Fruit fly (Drosophila melanogaster) whole organism, embryonic: ENCODE results near the gene CG5180.
A peak's percentile ranks its signal among the peaks of the same experiment; 100 is the strongest.

Experiments
- Atf6 ChIP-seq: fragments of 200-800 bp; sonication (Bioruptor generic); IDR thresholded peaks from 2 replicates; pipeline ENCODE4 v1.3.6; 2022; ENCODE audit warnings: missing biosample characterization, missing genetic modification characterization
- Blimp-1 ChIP-seq: fragments of 200-800 bp; sonication (Bioruptor generic); optimal IDR thresholded peaks from 3 replicates; lab custom pipeline; 2018; ENCODE audit warnings: missing biosample characterization, missing genetic modification characterization, mild to moderate bottlenecking, moderate library complexity, missing genetic modification reagents
- CG10209 ChIP-seq: fragments of 200-800 bp; sonication (Bioruptor generic); optimal IDR thresholded peaks from 3 replicates; lab custom pipeline; 2017; ENCODE audit warnings: missing biosample characterization, mild to moderate bottlenecking, missing genetic modification characterization, missing genetic modification reagents
- CG11085 ChIP-seq: fragments of 200-800 bp; sonication (Bioruptor generic); IDR thresholded peaks from 2 replicates; pipeline ENCODE4 v1.3.6; 2022; ENCODE audit warnings: missing biosample characterization, missing genetic modification characterization
- CG11723 ChIP-seq: fragments of 200-800 bp; sonication (Bioruptor generic); optimal IDR thresholded peaks from 2 replicates; lab custom pipeline; 2017; ENCODE audit warnings: missing biosample characterization, mild to moderate bottlenecking, missing genetic modification characterization
- CG12155 ChIP-seq: fragments of 200-800 bp; sonication (Bioruptor generic); optimal IDR thresholded peaks from 3 replicates; lab custom pipeline; 2016; ENCODE audit warnings: missing biosample characterization, missing genetic modification characterization
- CG12236 ChIP-seq: fragments of 200-800 bp; sonication (Bioruptor generic); optimal IDR thresholded peaks from 2 replicates; lab custom pipeline; 2016; ENCODE audit warnings: missing biosample characterization, missing genetic modification characterization
- CG14965 ChIP-seq: fragments of 200-800 bp; sonication (Bioruptor generic); optimal IDR thresholded peaks from 2 replicates; lab custom pipeline; 2016; ENCODE audit warnings: missing biosample characterization, missing genetic modification characterization, borderline replicate concordance
- CG15601 ChIP-seq: fragments of 200-800 bp; sonication (Bioruptor generic); optimal IDR thresholded peaks from 3 replicates; lab custom pipeline; 2019; ENCODE audit warnings: missing biosample characterization, mild to moderate bottlenecking, missing genetic modification characterization, moderate library complexity
- CG1647 ChIP-seq: fragments of 200-800 bp; sonication (Bioruptor generic); optimal IDR thresholded peaks from 3 replicates; lab custom pipeline; 2016; ENCODE audit warnings: missing biosample characterization, missing genetic modification characterization
- CG17359 ChIP-seq: fragments of 200-800 bp; sonication (Bioruptor generic); optimal IDR thresholded peaks from 3 replicates; lab custom pipeline; 2018; ENCODE audit warnings: missing biosample characterization, mild to moderate bottlenecking, missing genetic modification characterization, moderate library complexity
- CG17912 ChIP-seq: fragments of 200-800 bp; sonication (Bioruptor generic); optimal IDR thresholded peaks from 2 replicates; lab custom pipeline; 2018; ENCODE audit warnings: missing biosample characterization, mild to moderate bottlenecking, missing genetic modification characterization
- CG31388 ChIP-seq: fragments of 200-800 bp; sonication (Bioruptor generic); optimal IDR thresholded peaks from 2 replicates; lab custom pipeline; 2016; ENCODE audit warnings: missing biosample characterization, missing genetic modification characterization
- CG3838 ChIP-seq: fragments of 200-800 bp; sonication (Bioruptor generic); optimal IDR thresholded peaks from 3 replicates; lab custom pipeline; 2016; ENCODE audit warnings: missing biosample characterization, missing genetic modification characterization
- CG4820 ChIP-seq: fragments of 200-800 bp; sonication (Bioruptor generic); optimal IDR thresholded peaks from 3 replicates; lab custom pipeline; 2016; ENCODE audit warnings: missing biosample characterization, missing genetic modification characterization
- CG5953 ChIP-seq: fragments of 200-800 bp; sonication (Bioruptor generic); IDR thresholded peaks from 2 replicates; pipeline ENCODE4 v1.3.6; 2022; ENCODE audit warnings: missing biosample characterization, missing genetic modification characterization
- CG6272 ChIP-seq: fragments of 200-800 bp; sonication (Bioruptor generic); IDR thresholded peaks from 2 replicates; pipeline ENCODE4 v1.3.6; 2022; ENCODE audit warnings: missing biosample characterization, missing genetic modification characterization
- CG6654 ChIP-seq: fragments of 200-800 bp; sonication (Bioruptor generic); optimal IDR thresholded peaks from 2 replicates; lab custom pipeline; 2017; ENCODE audit warnings: missing biosample characterization, mild to moderate bottlenecking, missing genetic modification characterization
- CG6689 ChIP-seq: fragments of 200-800 bp; sonication (Bioruptor generic); IDR thresholded peaks from 2 replicates; pipeline ENCODE4 v1.3.6; 2022; ENCODE audit warnings: missing biosample characterization, missing genetic modification characterization
- CG6791 ChIP-seq: fragments of 200-800 bp; sonication (Bioruptor generic); IDR thresholded peaks from 3 replicates; pipeline ENCODE4 v1.3.6; 2022; ENCODE audit warnings: missing biosample characterization, missing genetic modification characterization; ENCODE audit not compliant: partially characterized antibody
- CG7928 ChIP-seq: fragments of 200-800 bp; sonication (Bioruptor generic); optimal IDR thresholded peaks from 2 replicates; lab custom pipeline; 2017; ENCODE audit warnings: missing biosample characterization, mild to moderate bottlenecking, missing genetic modification characterization
- CG8281 ChIP-seq: fragments of 200-800 bp; sonication (Bioruptor generic); optimal IDR thresholded peaks from 2 replicates; lab custom pipeline; 2018; ENCODE audit warnings: missing biosample characterization, mild to moderate bottlenecking, missing genetic modification characterization, moderate library complexity
- CG8388 ChIP-seq: fragments of 200-800 bp; sonication (Bioruptor generic); optimal IDR thresholded peaks from 2 replicates; lab custom pipeline; 2019; ENCODE audit warnings: missing biosample characterization, mild to moderate bottlenecking, missing genetic modification characterization, moderate library complexity
- CG9876 ChIP-seq: fragments of 200-800 bp; sonication (Bioruptor generic); optimal IDR thresholded peaks from 2 replicates; lab custom pipeline; 2016; ENCODE audit warnings: missing biosample characterization, missing genetic modification characterization
- Elba2 ChIP-seq: fragments of 200-800 bp; sonication (Bioruptor generic); optimal IDR thresholded peaks from 3 replicates; lab custom pipeline; 2016; ENCODE audit warnings: missing biosample characterization, missing genetic modification characterization
- Hr51 ChIP-seq, 2 experiments: fragments of 200-800 bp; sonication (Bioruptor generic); optimal IDR thresholded peaks; 2 replicates in 1 of 2; 3 replicates in 1 of 2; lab custom pipeline; 2016 to 2018; ENCODE audit warnings: missing biosample characterization in 2 of 2, missing genetic modification characterization in 2 of 2, mild to moderate bottlenecking in 1 of 2, moderate library complexity in 1 of 2
- Mad ChIP-seq: fragments of 200-800 bp; sonication (Bioruptor generic); optimal IDR thresholded peaks from 2 replicates; lab custom pipeline; 2016; ENCODE audit warnings: missing biosample characterization, missing genetic modification characterization
- Med ChIP-seq: fragments of 200-800 bp; sonication (Bioruptor generic); peaks from one replicate; lab custom pipeline; 2016; ENCODE audit warnings: missing biosample characterization, missing genetic modification characterization, mild to moderate bottlenecking, inconsistent platforms, moderate library complexity
- NC2α ChIP-seq: fragments of 200-800 bp; sonication (Bioruptor generic); optimal IDR thresholded peaks from 2 replicates; lab custom pipeline; 2016; ENCODE audit warnings: missing biosample characterization, missing genetic modification characterization
- NfI ChIP-seq: fragments of 200-800 bp; sonication (Bioruptor generic); optimal IDR thresholded peaks from 3 replicates; lab custom pipeline; 2018; ENCODE audit warnings: missing biosample characterization, mild to moderate bottlenecking, missing genetic modification characterization, moderate library complexity
- Oaz ChIP-seq: fragments of 200-800 bp; sonication (Bioruptor generic); IDR thresholded peaks from 2 replicates; pipeline ENCODE4 v1.3.6; 2022; ENCODE audit warnings: missing biosample characterization, missing genetic modification characterization
- Oli ChIP-seq: fragments of 200-800 bp; sonication (Bioruptor generic); optimal IDR thresholded peaks from 2 replicates; lab custom pipeline; 2018; ENCODE audit warnings: missing biosample characterization, mild to moderate bottlenecking, missing genetic modification characterization, moderate library complexity
- Ravus ChIP-seq: fragments of 200-800 bp; sonication (Bioruptor generic); IDR thresholded peaks from 2 replicates; pipeline ENCODE4 v1.3.6; 2022; ENCODE audit warnings: missing biosample characterization, missing genetic modification characterization
- Trl ChIP-seq, 3 experiments: fragments of >200 bp in 2 of 3; fragments of 200-800 bp in 1 of 3; sonication (Bioruptor generic) in 1 of 3; optimal IDR thresholded peaks; 2 replicates in 1 of 3; 3 replicates in 2 of 3; lab custom pipeline; 2016 to 2017; ENCODE audit warnings: missing biosample characterization in 1 of 3, missing genetic modification characterization in 1 of 3
- az2 ChIP-seq: fragments of 200-800 bp; sonication (Bioruptor generic); optimal IDR thresholded peaks from 3 replicates; lab custom pipeline; 2016; ENCODE audit warnings: missing biosample characterization, missing genetic modification characterization
- br ChIP-seq: fragments of >200 bp; optimal IDR thresholded peaks from 2 replicates; lab custom pipeline; 2017
- btn ChIP-seq: fragments of 200-800 bp; sonication (Bioruptor generic); optimal IDR thresholded peaks from 2 replicates; lab custom pipeline; 2016; ENCODE audit warnings: missing biosample characterization, missing genetic modification characterization
- cato ChIP-seq: fragments of 200-800 bp; sonication (Bioruptor generic); optimal IDR thresholded peaks from 2 replicates; lab custom pipeline; 2016; ENCODE audit warnings: missing biosample characterization, missing genetic modification characterization, borderline replicate concordance
- ci ChIP-seq: fragments of 200-800 bp; sonication (Bioruptor generic); IDR thresholded peaks from 3 replicates; pipeline ENCODE4 v1.3.6; 2022; ENCODE audit warnings: missing biosample characterization, missing genetic modification characterization
- emc ChIP-seq: fragments of 200-800 bp; sonication (Bioruptor generic); optimal IDR thresholded peaks from 2 replicates; lab custom pipeline; 2016; ENCODE audit warnings: missing biosample characterization, missing genetic modification characterization
- fd96Cb ChIP-seq: fragments of 200-800 bp; sonication (Bioruptor generic); optimal IDR thresholded peaks from 2 replicates; lab custom pipeline; 2018; ENCODE audit warnings: missing biosample characterization, mild to moderate bottlenecking, missing genetic modification characterization, moderate library complexity
- ken ChIP-seq: fragments of 200-800 bp; sonication (Bioruptor generic); IDR thresholded peaks from 3 replicates; pipeline ENCODE4 v1.3.6; 2022; ENCODE audit warnings: missing biosample characterization, missing genetic modification characterization
- kni ChIP-seq: fragments of 200-800 bp; sonication (Bioruptor generic); optimal IDR thresholded peaks from 3 replicates; lab custom pipeline; 2017; ENCODE audit warnings: mild to moderate bottlenecking, missing biosample characterization, missing genetic modification reagents, missing genetic modification characterization
- pho ChIP-seq: fragments of 200-800 bp; sonication (Bioruptor generic); optimal IDR thresholded peaks from 2 replicates; lab custom pipeline; 2016; ENCODE audit warnings: missing biosample characterization, missing genetic modification characterization
- run ChIP-seq: fragments of 200-800 bp; sonication (Bioruptor generic); optimal IDR thresholded peaks from 3 replicates; lab custom pipeline; 2018; ENCODE audit warnings: missing biosample characterization, mild to moderate bottlenecking, missing genetic modification characterization
- so ChIP-seq: fragments of 200-800 bp; sonication (Bioruptor generic); IDR thresholded peaks from 3 replicates; pipeline ENCODE4 v1.3.6; 2022; ENCODE audit warnings: missing biosample characterization, missing genetic modification characterization
- sr ChIP-seq: fragments of 200-800 bp; sonication (Bioruptor generic); IDR thresholded peaks from 3 replicates; pipeline ENCODE4 v1.3.6; 2022; ENCODE audit warnings: missing biosample characterization, missing genetic modification characterization
- tgo ChIP-seq: fragments of 200-800 bp; sonication (Bioruptor generic); IDR thresholded peaks from 3 replicates; pipeline ENCODE4 v1.3.6; 2022; ENCODE audit warnings: missing biosample characterization, missing genetic modification characterization
- tll ChIP-seq, 2 experiments: fragments of 200-800 bp in 1 of 2; fragments of >200 bp in 1 of 2; sonication (Bioruptor generic) in 1 of 2; optimal IDR thresholded peaks; 2 replicates each; lab custom pipeline; 2017 to 2019; ENCODE audit warnings: missing biosample characterization in 2 of 2, missing genetic modification characterization in 2 of 2, mild to moderate bottlenecking in 1 of 2, moderate library complexity in 1 of 2
- z ChIP-seq: fragments of 200-800 bp; sonication (Bioruptor generic); IDR thresholded peaks from 3 replicates; pipeline ENCODE4 v1.3.6; 2022; ENCODE audit warnings: missing biosample characterization, missing genetic modification characterization

CG5180 gene

dm6 chr3R:20579816-20580215, 22.1 kb downstream of the CG5180 start, which contains the start of the genes EloB and Srp14 (continued):
- TF ChIP-seq az2 (GFP tag; lab: Kevin White, UChicago), result peak; percentile 78
- peak; percentile 76 for TF ChIP-seq ci
- peak; percentile 77 for TF ChIP-seq NfI (GFP tag; lab: Kevin White, UChicago)
- peak; percentile 68 for TF ChIP-seq CG3838 (GFP tag; lab: Kevin White, UChicago)
- TF ChIP-seq CG14965, result no peak
- peak; percentile 77; the same call in 1 of the 2 replicates for TF ChIP-seq Atf6 (GFP tag; lab: Robert Waterston, UW)
- no peak for TF ChIP-seq CG6654 (GFP tag; lab: Kevin White, UChicago)
- peak; percentile 52 for TF ChIP-seq CG12236
- TF ChIP-seq CG6689 (GFP tag; lab: Robert Waterston, UW), result peak; percentile 71
- 0 out of 2 replicates have a peak, but pooled peaks have one; percentile 20 for TF ChIP-seq CG5953 (GFP tag; lab: Robert Waterston, UW)
- TF ChIP-seq CG6791 (GFP tag; lab: Robert Waterston, UW), result peak; percentile 96
- peak; percentile 49; the same call in 2 of the 3 replicates for TF ChIP-seq so (GFP tag; lab: Robert Waterston, UW)
- no peak for TF ChIP-seq Ravus (GFP tag; lab: Robert Waterston, UW)
- TF ChIP-seq CG4820 (GFP tag; lab: Kevin White, UChicago), result peak; percentile 69
- TF ChIP-seq br (lab: Kevin White, UChicago), result no peak
- no peak for TF ChIP-seq Oaz
- peak; percentile 74 for TF ChIP-seq CG17359 (tag; lab: Kevin White, UChicago)
- peak; percentile 98 for TF ChIP-seq Med (GFP tag; lab: Kevin White, UChicago)
- peak; percentile 64 for TF ChIP-seq CG11723
- TF ChIP-seq tgo (GFP tag; lab: Robert Waterston, UW), result peak; percentile 66
- peak; percentile 88 for TF ChIP-seq Mad (GFP tag; lab: Kevin White, UChicago)
- peak; percentile 64 for TF ChIP-seq CG17912 (GFP tag; lab: Kevin White, UChicago)
- TF ChIP-seq CG10209 (GFP tag; lab: Kevin White, UChicago), result peak; percentile 69
- peak; percentile 62 for TF ChIP-seq fd96Cb (tag; lab: Kevin White, UChicago)
- TF ChIP-seq CG11085 (GFP tag; lab: Robert Waterston, UW), result peak; percentile 62; the same call in 1 of the 2 replicates
- peak; percentile 77 for TF ChIP-seq CG8388 (GFP tag; lab: Kevin White, UChicago)
- TF ChIP-seq CG12155 (GFP tag; lab: Kevin White, UChicago), result peak; percentile 77
- peak; percentile 64 for TF ChIP-seq Oli (tag; lab: Kevin White, UChicago)
- no peak for TF ChIP-seq z (GFP tag; lab: Robert Waterston, UW)
- TF ChIP-seq Hr51 (GFP tag; optimal IDR thresholded peaks at IDR 0.05; lab: Kevin White, UChicago), result peak; percentile 75 to 79
- peak; percentile 84 for TF ChIP-seq CG15601 (tag; lab: Kevin White, UChicago)
- peak; percentile 96 for TF ChIP-seq CG7928 (GFP tag; lab: Kevin White, UChicago)
- peak; percentile 13 for TF ChIP-seq btn (GFP tag; lab: Kevin White, UChicago)
- TF ChIP-seq tll (GFP tag; optimal IDR thresholded peaks at IDR 0.05; lab: Kevin White, UChicago), result peak in 1 of 2 experiments; percentile 28
- peak; percentile 83 for TF ChIP-seq CG1647 (GFP tag; lab: Kevin White, UChicago)
- TF ChIP-seq NC2α (GFP tag; lab: Kevin White, UChicago), result peak; percentile 20
- peak; percentile 84 for TF ChIP-seq pho (GFP tag; lab: Kevin White, UChicago)
- TF ChIP-seq sr (GFP tag; lab: Robert Waterston, UW), result 0 out of 3 replicates have a peak, but pooled peaks have one; percentile 23
- TF ChIP-seq emc (GFP tag; lab: Kevin White, UChicago), result peak; percentile 48
- no peak for TF ChIP-seq Trl (optimal IDR thresholded peaks at IDR 0.05; lab: Kevin White, UChicago)
- peak; percentile 69 for TF ChIP-seq Trl (GFP tag; optimal IDR thresholded peaks at IDR 0.05; lab: Kevin White, UChicago)
- TF ChIP-seq kni (GFP tag; lab: Kevin White, UChicago), result peak; percentile 54
- peak; percentile 46 for TF ChIP-seq CG31388 (GFP tag; lab: Kevin White, UChicago)
- TF ChIP-seq ken (GFP tag; lab: Robert Waterston, UW), result peak; percentile 59; the same call in 1 of the 3 replicates
- TF ChIP-seq Blimp-1, result peak; percentile 73
- TF ChIP-seq run, result peak; percentile 52
- TF ChIP-seq Elba2 (GFP tag; lab: Kevin White, UChicago), result peak; percentile 71
- no peak for TF ChIP-seq CG8281 (tag; lab: Kevin White, UChicago)
- TF ChIP-seq cato, result peak; percentile 55
- TF ChIP-seq CG9876 (GFP tag; lab: Kevin White, UChicago), result peak; percentile 49
- TF ChIP-seq CG6272 (GFP tag; lab: Robert Waterston, UW), result peak; percentile 82
